Worm (Caenorhabditis elegans): Measurements from ENCODE around the gene F52E1.3.

Gene F52E1.3

ce11 chrV:8413432-8414021 is 18.9 kb downstream of the F52E1.3 start, which contains the start of gene vha-18:
TSS of gene vha-18 (minus strand) at chrV:8413482.
- no peak for TF ChIP-seq tra-4 (tag; optimal IDR thresholded peaks at IDR 0.05)
- no peak for TF ChIP-seq sea-1 (GFP tag; conservative IDR thresholded peaks at IDR 0.05)
- TF ChIP-seq tbx-37 (GFP tag; conservative IDR thresholded peaks at IDR 0.05) = no peak
- no peak for TF ChIP-seq scrt-1 (GFP tag; IDR thresholded peaks at IDR 0.05)
- no peak for TF ChIP-seq ama-1 (optimal IDR thresholded peaks at IDR 0.05)
- no peak for TF ChIP-seq ceh-36 (tag; optimal IDR thresholded peaks at IDR 0.05)
- no peak for TF ChIP-seq tbx-11 (GFP tag; IDR thresholded peaks at IDR 0.05)
- no peak for TF ChIP-seq ets-7 (tag; optimal IDR thresholded peaks at IDR 0.05)
- no peak for TF ChIP-seq ceh-13 (GFP tag; optimal IDR thresholded peaks at IDR 0.05)
- no peak for TF ChIP-seq hnd-1 (tag; optimal IDR thresholded peaks at IDR 0.05)
- TF ChIP-seq B0310.2 (tag; optimal IDR thresholded peaks at IDR 0.05) = no peak

DNA sequence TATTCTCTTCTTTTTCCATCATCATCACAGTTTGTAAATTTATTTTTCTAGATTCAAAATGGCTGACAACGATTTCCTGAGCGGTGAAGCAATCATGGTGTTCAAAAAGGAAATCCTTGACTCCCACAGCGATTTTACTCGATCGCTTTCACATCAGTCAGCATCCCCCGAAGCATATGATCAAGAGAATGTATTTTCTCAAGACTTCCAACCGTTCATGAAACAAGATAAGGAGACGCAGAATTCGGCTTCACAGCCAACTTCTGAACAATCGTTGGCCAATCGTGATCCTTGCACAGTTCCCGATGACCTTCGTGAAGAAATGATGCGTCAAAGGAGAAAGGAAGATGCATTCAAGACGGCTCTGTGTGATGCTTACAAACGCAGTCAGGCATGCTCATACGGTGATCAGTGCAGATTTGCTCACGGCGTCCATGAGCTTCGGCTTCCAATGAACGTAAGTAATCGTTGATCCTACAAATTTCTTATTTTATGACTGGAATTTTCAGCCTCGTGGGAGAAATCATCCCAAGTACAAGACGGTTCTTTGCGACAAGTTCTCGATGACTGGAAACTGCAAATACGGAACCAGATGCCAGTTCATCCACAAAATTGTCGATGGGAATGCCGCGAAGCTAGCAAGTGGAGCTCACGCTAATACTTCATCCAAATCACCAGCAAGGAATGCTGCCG is 19.6 kb downstream of the F52E1.3 start, which contains the start of gene pos-1:
TSS of gene pos-1 (plus strand) at position 51 of the 693 bp plus-strand sequence.
- TF ChIP-seq scrt-1 (GFP tag; IDR thresholded peaks at IDR 0.05) = no peak
- TF ChIP-seq pes-1 (GFP tag; IDR thresholded peaks at IDR 0.05) = no peak
- no peak for TF ChIP-seq hnd-1 (tag; optimal IDR thresholded peaks at IDR 0.05)

DNA sequence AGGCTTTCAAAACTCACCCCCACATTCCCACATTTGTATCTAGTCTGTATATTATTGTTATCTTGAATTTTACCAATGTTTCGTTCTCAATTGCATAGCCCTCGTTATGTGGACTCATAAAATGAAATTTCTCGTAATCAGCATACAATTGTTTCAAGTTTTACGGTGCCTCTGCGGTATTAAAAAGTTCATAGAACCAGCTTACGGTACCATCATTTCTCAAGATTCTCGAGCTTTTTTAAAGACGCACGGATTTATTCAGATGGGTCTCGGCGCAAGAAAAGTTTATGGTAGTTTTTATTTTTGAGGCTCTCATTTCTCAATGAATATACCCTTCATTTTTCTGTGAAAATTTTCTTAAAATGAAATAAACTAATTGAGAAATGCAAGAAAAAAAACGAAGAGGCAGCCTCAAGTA is 20.5 kb downstream of the F52E1.3 start:
- TF ChIP-seq hmbx-1 (tag; optimal IDR thresholded peaks at IDR 0.05) = no peak
- TF ChIP-seq ceh-13 (GFP tag; optimal IDR thresholded peaks at IDR 0.05) = no peak
- TF ChIP-seq F13C5.2 (tag; optimal IDR thresholded peaks at IDR 0.05) = no peak
- no peak for TF ChIP-seq sea-1 (GFP tag; conservative IDR thresholded peaks at IDR 0.05)
- TF ChIP-seq tbx-37 (GFP tag; conservative IDR thresholded peaks at IDR 0.05) = no peak
- TF ChIP-seq pes-1 (GFP tag; IDR thresholded peaks at IDR 0.05) = no peak
- no peak for TF ChIP-seq tbx-11 (GFP tag; IDR thresholded peaks at IDR 0.05)
- TF ChIP-seq ama-1 (optimal IDR thresholded peaks at IDR 0.05) = no peak
- TF ChIP-seq scrt-1 (GFP tag; IDR thresholded peaks at IDR 0.05) = no peak
- no peak for TF ChIP-seq flt-1 (GFP tag; IDR thresholded peaks at IDR 0.05)
- no peak for TF ChIP-seq tra-4 (tag; optimal IDR thresholded peaks at IDR 0.05)

ce11 chrV:8417271-8417670 is 22.7 kb downstream of the F52E1.3 start:
- no peak for TF ChIP-seq pes-1 (GFP tag; IDR thresholded peaks at IDR 0.05)
- no peak for TF ChIP-seq sea-1 (GFP tag; conservative IDR thresholded peaks at IDR 0.05)
- TF ChIP-seq hmbx-1 (tag; optimal IDR thresholded peaks at IDR 0.05) = no peak
- TF ChIP-seq hnd-1 (tag; optimal IDR thresholded peaks at IDR 0.05) = no peak
- no peak for TF ChIP-seq ama-1 (optimal IDR thresholded peaks at IDR 0.05)
- no peak for TF ChIP-seq hmg-4 (GFP tag; optimal IDR thresholded peaks at IDR 0.05)
- TF ChIP-seq F13C5.2 (tag; optimal IDR thresholded peaks at IDR 0.05) = no peak
- TF ChIP-seq B0310.2 (tag; optimal IDR thresholded peaks at IDR 0.05) = no peak
- TF ChIP-seq tbx-37 (GFP tag; conservative IDR thresholded peaks at IDR 0.05) = no peak
- TF ChIP-seq ceh-36 (tag; optimal IDR thresholded peaks at IDR 0.05) = no peak
- TF ChIP-seq flt-1 (GFP tag; IDR thresholded peaks at IDR 0.05) = no peak
- TF ChIP-seq ceh-13 (GFP tag; optimal IDR thresholded peaks at IDR 0.05) = no peak
- no peak for TF ChIP-seq tra-4 (tag; optimal IDR thresholded peaks at IDR 0.05)
- TF ChIP-seq ets-7 (tag; optimal IDR thresholded peaks at IDR 0.05) = no peak
- no peak for TF ChIP-seq scrt-1 (GFP tag; IDR thresholded peaks at IDR 0.05)
- TF ChIP-seq tbx-11 (GFP tag; IDR thresholded peaks at IDR 0.05) = no peak

- TF ChIP-seq ama-1 (optimal IDR thresholded peaks at IDR 0.05) = no peak
- no peak for TF ChIP-seq F13C5.2 (tag; optimal IDR thresholded peaks at IDR 0.05)
- TF ChIP-seq ets-7 (tag; optimal IDR thresholded peaks at IDR 0.05) = no peak
- TF ChIP-seq tbx-11 (GFP tag; IDR thresholded peaks at IDR 0.05) = no peak
- TF ChIP-seq tbx-37 (GFP tag; conservative IDR thresholded peaks at IDR 0.05) = no peak
- TF ChIP-seq hmbx-1 (tag; optimal IDR thresholded peaks at IDR 0.05) = no peak
- TF ChIP-seq hnd-1 (tag; optimal IDR thresholded peaks at IDR 0.05) = no peak
- TF ChIP-seq tra-4 (tag; optimal IDR thresholded peaks at IDR 0.05) = no peak
- no peak for TF ChIP-seq hmg-4 (GFP tag; optimal IDR thresholded peaks at IDR 0.05)
- no peak for TF ChIP-seq scrt-1 (GFP tag; IDR thresholded peaks at IDR 0.05)
- TF ChIP-seq ceh-36 (tag; optimal IDR thresholded peaks at IDR 0.05) = no peak
- no peak for TF ChIP-seq ceh-13 (GFP tag; optimal IDR thresholded peaks at IDR 0.05)
Measured at ce11 chrV:8424840-8425814, 30.5 kb downstream of the F52E1.3 start.

- TF ChIP-seq scrt-1 (GFP tag; IDR thresholded peaks at IDR 0.05) (no peak), ama-1 (optimal IDR thresholded peaks at IDR 0.05) (no peak), aly-1 (tag; optimal IDR thresholded peaks at IDR 0.05) (no peak), tbx-37 (GFP tag; conservative IDR thresholded peaks at IDR 0.05) (no peak), ceh-36 (tag; optimal IDR thresholded peaks at IDR 0.05) (no peak), hmg-4 (GFP tag; optimal IDR thresholded peaks at IDR 0.05) (no peak), hnd-1 (tag; optimal IDR thresholded peaks at IDR 0.05) (no peak), F13C5.2 (tag; optimal IDR thresholded peaks at IDR 0.05) (no peak), pes-1 (GFP tag; IDR thresholded peaks at IDR 0.05) (no peak), tbx-11 (GFP tag; IDR thresholded peaks at IDR 0.05) (no peak), ets-7 (tag; optimal IDR thresholded peaks at IDR 0.05) (no peak), flt-1 (GFP tag; IDR thresholded peaks at IDR 0.05) (no peak), B0310.2 (tag; optimal IDR thresholded peaks at IDR 0.05) (no peak), ceh-13 (GFP tag; optimal IDR thresholded peaks at IDR 0.05) (no peak), hmbx-1 (tag; optimal IDR thresholded peaks at IDR 0.05) (no peak), tra-4 (tag; optimal IDR thresholded peaks at IDR 0.05) (no peak), sea-1 (GFP tag; conservative IDR thresholded peaks at IDR 0.05) (no peak)
Measured at ce11 chrV:8426210-8426609, 31.6 kb downstream of the F52E1.3 start.

Data from whole organism, early embryonic.